ENCODE assay signal across 4 worm cellular contexts in genomic region chrV:12460583-12460982, ce11.
TF ChIP-seq lines count a peak whose summit lies in the region.

No protein-coding gene starts in this region.

TF ChIP-seq in whole organism, L2 larva, 48 proteins besides CTCF, POLR2A, EP300 and RAD21:
- peak; percentile 38 for TF ChIP-seq unc-55 (GFP tag; optimal IDR thresholded peaks at IDR 0.05; lab: Kevin White, UChicago)
- TF ChIP-seq mdl-1 (tag; optimal IDR thresholded peaks at IDR 0.05; lab: Kevin White, UChicago), result no peak
- no peak for TF ChIP-seq C34F6.9 (tag; optimal IDR thresholded peaks at IDR 0.05; lab: Kevin White, UChicago)
- no peak for TF ChIP-seq fos-1 (tag; optimal IDR thresholded peaks at IDR 0.05; lab: Kevin White, UChicago)
- no peak for TF ChIP-seq alr-1 (tag; optimal IDR thresholded peaks at IDR 0.05; lab: Kevin White, UChicago)
- TF ChIP-seq ceh-82 (tag; optimal IDR thresholded peaks at IDR 0.05; lab: Kevin White, UChicago), result no peak
- TF ChIP-seq Y55F3AM.14 (GFP tag; optimal IDR thresholded peaks at IDR 0.05; lab: Kevin White, UChicago), result no peak

TF ChIP-seq in whole organism, L3 larva, 47 proteins besides CTCF, POLR2A, EP300 and RAD21:
- no peak for TF ChIP-seq unc-39 (tag; optimal IDR thresholded peaks at IDR 0.05; lab: Kevin White, UChicago)
- TF ChIP-seq egl-5 (tag; optimal IDR thresholded peaks at IDR 0.05; lab: Kevin White, UChicago), result peak; percentile 6
- TF ChIP-seq elt-3 (tag; optimal IDR thresholded peaks at IDR 0.05; lab: Kevin White, UChicago), result no peak
TF ChIP-seq in whole organism, L3 larva: peak in this region for 1.

TF ChIP-seq in whole organism, L4 larva, 104 proteins besides CTCF, POLR2A, EP300 and RAD21 (continues in another document):
- TF ChIP-seq mdl-1 (tag; optimal IDR thresholded peaks at IDR 0.05; lab: Kevin White, UChicago) (peak in 1 of 2 experiments; percentile 32), nhr-77 (tag; optimal IDR thresholded peaks at IDR 0.05; lab: Kevin White, UChicago) (no peak), mep-1 (tag; optimal IDR thresholded peaks at IDR 0.05; lab: Kevin White, UChicago) (peak; percentile 25), snpc-4 (tag; optimal IDR thresholded peaks at IDR 0.05; lab: Kevin White, UChicago) (no peak), unc-130 (GFP tag; optimal IDR thresholded peaks at IDR 0.05; lab: Kevin White, UChicago) (no peak), zip-11 (GFP tag; IDR thresholded peaks at IDR 0.05; lab: Robert Waterston, UW) (no peak), lir-3 (tag; optimal IDR thresholded peaks at IDR 0.05; lab: Kevin White, UChicago) (no peak), lin-29 (GFP tag; IDR thresholded peaks at IDR 0.05; lab: Robert Waterston, UW) (no peak), dve-1 (tag; optimal IDR thresholded peaks at IDR 0.05; lab: Kevin White, UChicago; ENCODE audit: insufficient read depth) (peak; percentile 16), Y5F2A.4 (GFP tag; optimal IDR thresholded peaks at IDR 0.05; lab: Kevin White, UChicago) (no peak), nhr-237 (tag; optimal IDR thresholded peaks at IDR 0.05; lab: Kevin White, UChicago) (no peak), T26A8.4 (GFP tag; IDR thresholded peaks at IDR 0.05; lab: Robert Waterston, UW) (no peak), fos-1 (tag; optimal IDR thresholded peaks at IDR 0.05; lab: Kevin White, UChicago) (no peak), pqm-1 (tag; optimal IDR thresholded peaks at IDR 0.05; lab: Kevin White, UChicago) (no peak), nhr-11 (tag; optimal IDR thresholded peaks at IDR 0.05; lab: Kevin White, UChicago) (no peak), hlh-11 (tag; optimal IDR thresholded peaks at IDR 0.05; lab: Kevin White, UChicago) (peak; percentile 1), ZK546.5 (tag; optimal IDR thresholded peaks at IDR 0.05; lab: Kevin White, UChicago) (no peak), daf-19 (GFP tag; conservative IDR thresholded peaks at IDR 0.05; lab: Robert Waterston, UW) (no peak), T20F7.1 (GFP tag; optimal IDR thresholded peaks at IDR 0.05; lab: Kevin White, UChicago) (no peak), arid-1 (GFP tag; conservative IDR thresholded peaks at IDR 0.05; lab: Robert Waterston, UW) (no peak), hlh-30 (tag; optimal IDR thresholded peaks at IDR 0.05; lab: Kevin White, UChicago; ENCODE audit: insufficient read depth) (no peak), F44E2.7 (GFP tag; IDR thresholded peaks at IDR 0.05; lab: Robert Waterston, UW) (no peak), ama-1 (optimal IDR thresholded peaks at IDR 0.05; lab: Kevin White, UChicago) (no peak), duxl-1 (tag; optimal IDR thresholded peaks at IDR 0.05; lab: Kevin White, UChicago; ENCODE audit: poor library complexity) (no peak), F26F4.8 (GFP tag; conservative IDR thresholded peaks at IDR 0.05; lab: Robert Waterston, UW) (no peak), nhr-42 (GFP tag; IDR thresholded peaks at IDR 0.05; lab: Robert Waterston, UW) (no peak), ceh-44 (GFP tag; IDR thresholded peaks at IDR 0.05; lab: Robert Waterston, UW) (no peak), ceh-82 (tag; optimal IDR thresholded peaks at IDR 0.05; lab: Kevin White, UChicago) (no peak), nhr-102 (tag; optimal IDR thresholded peaks at IDR 0.05; lab: Kevin White, UChicago) (no peak), lin-38 (GFP tag; IDR thresholded peaks at IDR 0.05; lab: Robert Waterston, UW) (no peak), mdt-29 (GFP tag; IDR thresholded peaks at IDR 0.05; lab: Robert Waterston, UW) (no peak), daf-16 (GFP tag; optimal IDR thresholded peaks at IDR 0.05; lab: Kevin White, UChicago) (peak in 1 of 2 experiments; percentile 59), daf-16 (tag; optimal IDR thresholded peaks at IDR 0.05; lab: Kevin White, UChicago) (no peak), hmg-1.1 (GFP tag; IDR thresholded peaks at IDR 0.05; lab: Robert Waterston, UW) (no peak), rbr-2 (tag; optimal IDR thresholded peaks at IDR 0.05; lab: Kevin White, UChicago) (no peak), aha-1 (tag; lab: Kevin White, UChicago) (peak; percentile 68), zip-2 (tag; optimal IDR thresholded peaks at IDR 0.05; lab: Kevin White, UChicago) (no peak), F10B5.3 (tag; optimal IDR thresholded peaks at IDR 0.05; lab: Kevin White, UChicago) (no peak), set-16 (GFP tag; IDR thresholded peaks at IDR 0.05; lab: Robert Waterston, UW) (no peak), vab-7 (GFP tag; IDR thresholded peaks at IDR 0.05; lab: Robert Waterston, UW) (no peak), dmd-9 (GFP tag; IDR thresholded peaks at IDR 0.05; lab: Robert Waterston, UW) (no peak), lin-39 (tag; optimal IDR thresholded peaks at IDR 0.05; lab: Kevin White, UChicago) (no peak), lsy-2 (tag; optimal IDR thresholded peaks at IDR 0.05; lab: Kevin White, UChicago) (peak in 1 of 2 experiments; percentile 36), nhr-28 (tag; optimal IDR thresholded peaks at IDR 0.05; lab: Kevin White, UChicago) (no peak)

TF ChIP-seq in whole organism, young adult, 124 proteins besides CTCF, POLR2A, EP300 and RAD21:
- TF ChIP-seq xnd-1 (tag; optimal IDR thresholded peaks at IDR 0.05; lab: Kevin White, UChicago) (no peak), somi-1 (GFP tag; optimal IDR thresholded peaks at IDR 0.05; lab: Kevin White, UChicago) (no peak), F39B2.1 (GFP tag; IDR thresholded peaks at IDR 0.05; lab: Robert Waterston, UW) (no peak), ztf-25 (GFP tag; IDR thresholded peaks at IDR 0.05; lab: Robert Waterston, UW) (no peak), F10E7.11 (tag; optimal IDR thresholded peaks at IDR 0.05; lab: Kevin White, UChicago) (no peak), Y79H2A.3 (GFP tag; conservative IDR thresholded peaks at IDR 0.05; lab: Robert Waterston, UW) (no peak), ztf-6 (GFP tag; IDR thresholded peaks at IDR 0.05; lab: Robert Waterston, UW) (no peak), hlh-26 (GFP tag; conservative IDR thresholded peaks at IDR 0.05; lab: Robert Waterston, UW) (no peak), lin-35 (GFP tag; optimal IDR thresholded peaks at IDR 0.05; lab: Kevin White, UChicago) (peak in 1 of 3 experiments; percentile 38), T07F8.4 (tag; optimal IDR thresholded peaks at IDR 0.05; lab: Kevin White, UChicago) (no peak), attf-5 (GFP tag; optimal IDR thresholded peaks at IDR 0.05; lab: Kevin White, UChicago) (no peak), nfya-1 (tag; optimal IDR thresholded peaks at IDR 0.05; lab: Kevin White, UChicago; ENCODE audit: borderline replicate concordance, insufficient read depth) (no peak), B0035.1 (tag; optimal IDR thresholded peaks at IDR 0.05; lab: Kevin White, UChicago) (no peak), cebp-1 (GFP tag; IDR thresholded peaks at IDR 0.05; lab: Robert Waterston, UW) (no peak), cebp-1 (tag; optimal IDR thresholded peaks at IDR 0.05; lab: Kevin White, UChicago) (peak; percentile 76)
